Fruit fly (Drosophila melanogaster) whole organism, embryonic: ENCODE data around the gene CG5290.

Experiments used
- Adf1 ChIP-seq: fragments of 200-800 bp; sonication (Bioruptor generic); IDR thresholded peaks from 2 replicates; pipeline ENCODE4 v1.3.6; 2022; ENCODE audit warnings: missing biosample characterization, missing genetic modification characterization
- CG12769 ChIP-seq: fragments of 200-800 bp; sonication (Bioruptor generic); optimal IDR thresholded peaks from 2 replicates; lab custom pipeline; 2019; ENCODE audit warnings: missing biosample characterization, mild to moderate bottlenecking, missing genetic modification characterization, moderate library complexity
- CG14710 ChIP-seq: fragments of 200-800 bp; sonication (Bioruptor generic); optimal IDR thresholded peaks from 3 replicates; lab custom pipeline; 2019; ENCODE audit warnings: missing biosample characterization, mild to moderate bottlenecking, missing genetic modification characterization, moderate library complexity
- CG15479 ChIP-seq: fragments of 200-800 bp; sonication (Bioruptor generic); optimal IDR thresholded peaks from 3 replicates; lab custom pipeline; 2019; ENCODE audit warnings: missing biosample characterization, mild to moderate bottlenecking, missing genetic modification characterization, moderate library complexity
- CG16779 ChIP-seq: fragments of 200-800 bp; sonication (Bioruptor generic); IDR thresholded peaks from 2 replicates; pipeline ENCODE4 v1.3.6; 2022; ENCODE audit warnings: missing biosample characterization, missing genetic modification characterization
- CG1832 ChIP-seq: fragments of 200-800 bp; sonication (Bioruptor generic); optimal IDR thresholded peaks from 2 replicates; lab custom pipeline; 2017; ENCODE audit warnings: missing biosample characterization, mild to moderate bottlenecking, missing genetic modification characterization, inconsistent platforms
- CG18599 ChIP-seq: fragments of 200-800 bp; sonication (Bioruptor generic); optimal IDR thresholded peaks from 3 replicates; lab custom pipeline; 2017; ENCODE audit warnings: missing biosample characterization, missing genetic modification characterization, mild to moderate bottlenecking, moderate library complexity, missing genetic modification reagents
- CG32532 ChIP-seq: fragments of 200-800 bp; sonication (Bioruptor generic); IDR thresholded peaks from 2 replicates; pipeline ENCODE4 v1.3.6; 2022; ENCODE audit warnings: missing biosample characterization, missing genetic modification characterization
- CG3281 ChIP-seq: fragments of 200-800 bp; sonication (Bioruptor generic); optimal IDR thresholded peaks from 3 replicates; lab custom pipeline; 2017; ENCODE audit warnings: missing biosample characterization, mild to moderate bottlenecking, missing genetic modification characterization
- CG6272 ChIP-seq: fragments of 200-800 bp; sonication (Bioruptor generic); IDR thresholded peaks from 2 replicates; pipeline ENCODE4 v1.3.6; 2022; ENCODE audit warnings: missing biosample characterization, missing genetic modification characterization
- CG7372 ChIP-seq: fragments of 200-800 bp; sonication (Bioruptor generic); IDR thresholded peaks from 2 replicates; pipeline ENCODE4 v1.3.6; 2022; ENCODE audit warnings: missing biosample characterization, missing genetic modification characterization
- CG7928 ChIP-seq: fragments of 200-800 bp; sonication (Bioruptor generic); optimal IDR thresholded peaks from 2 replicates; lab custom pipeline; 2017; ENCODE audit warnings: missing biosample characterization, mild to moderate bottlenecking, missing genetic modification characterization
- CG7963 ChIP-seq: fragments of 200-800 bp; sonication (Bioruptor generic); IDR thresholded peaks from 3 replicates; pipeline ENCODE4 v1.3.6; 2022; ENCODE audit warnings: missing biosample characterization, missing genetic modification characterization; ENCODE audit not compliant: partially characterized antibody
- CG8290 ChIP-seq, 3 experiments: fragments of 200-800 bp; sonication (Bioruptor generic); optimal IDR thresholded peaks; 2 replicates each; lab custom pipeline; 2016 to 2019; ENCODE audit warnings: missing biosample characterization in 3 of 3, missing genetic modification characterization in 3 of 3, mild to moderate bottlenecking in 2 of 3, moderate library complexity in 1 of 3
- Dbx ChIP-seq: fragments of 200-800 bp; sonication (Bioruptor generic); IDR thresholded peaks from 3 replicates; pipeline ENCODE4 v1.3.6; 2022; ENCODE audit warnings: missing biosample characterization, missing genetic modification characterization
- Deaf1 ChIP-seq: fragments of 200-800 bp; optimal IDR thresholded peaks from 3 replicates; lab custom pipeline; 2019; ENCODE audit warnings: missing biosample characterization, mild to moderate bottlenecking, missing genetic modification characterization, moderate library complexity
- Dfd ChIP-seq, 2 experiments: fragments of >200 bp; optimal IDR thresholded peaks; 2 replicates each; lab custom pipeline; 2017; ENCODE audit warnings: missing biosample characterization in 2 of 2, missing genetic modification characterization in 2 of 2
- ERR ChIP-seq: fragments of 200-800 bp; sonication (Bioruptor generic); optimal IDR thresholded peaks from 2 replicates; lab custom pipeline; 2016; ENCODE audit warnings: missing biosample characterization, missing genetic modification characterization
- HLH54F ChIP-seq: fragments of 200-800 bp; sonication (Bioruptor generic); optimal IDR thresholded peaks from 3 replicates; lab custom pipeline; 2016; ENCODE audit warnings: missing biosample characterization, missing genetic modification characterization
- Hand ChIP-seq: fragments of 200-800 bp; sonication (Bioruptor generic); optimal IDR thresholded peaks from 2 replicates; lab custom pipeline; 2017; ENCODE audit warnings: mild to moderate bottlenecking, missing biosample characterization, missing genetic modification reagents, missing genetic modification characterization
- Hey ChIP-seq: fragments of 200-800 bp; sonication (Bioruptor generic); optimal IDR thresholded peaks from 3 replicates; lab custom pipeline; 2018; ENCODE audit warnings: missing biosample characterization, mild to moderate bottlenecking, missing genetic modification characterization
- Lpt ChIP-seq: fragments of >200 bp; optimal IDR thresholded peaks from 2 replicates; lab custom pipeline; 2018; ENCODE audit warnings: missing biosample characterization, missing genetic modification characterization
- MESR4 ChIP-seq: fragments of 200-800 bp; sonication (Bioruptor generic); optimal IDR thresholded peaks from 2 replicates; lab custom pipeline; 2018; ENCODE audit warnings: missing biosample characterization, mild to moderate bottlenecking, missing genetic modification characterization, moderate library complexity
- Med ChIP-seq: fragments of 200-800 bp; sonication (Bioruptor generic); peaks from one replicate; lab custom pipeline; 2016; ENCODE audit warnings: missing biosample characterization, missing genetic modification characterization, mild to moderate bottlenecking, inconsistent platforms, moderate library complexity
- Myb ChIP-seq: fragments of 200-800 bp; sonication (Bioruptor generic); optimal IDR thresholded peaks from 2 replicates; lab custom pipeline; 2016; ENCODE audit warnings: missing biosample characterization, missing genetic modification characterization
- Trl ChIP-seq, 3 experiments: fragments of >200 bp in 2 of 3; fragments of 200-800 bp in 1 of 3; sonication (Bioruptor generic) in 1 of 3; optimal IDR thresholded peaks; 2 replicates in 1 of 3; 3 replicates in 2 of 3; lab custom pipeline; 2016 to 2017; ENCODE audit warnings: missing biosample characterization in 1 of 3, missing genetic modification characterization in 1 of 3
- abd-A ChIP-seq: fragments of 200-800 bp; sonication (Bioruptor generic); optimal IDR thresholded peaks from 3 replicates; lab custom pipeline; 2019; ENCODE audit warnings: missing biosample characterization, mild to moderate bottlenecking, missing genetic modification characterization, moderate library complexity
- crol ChIP-seq: fragments of 200-800 bp; sonication (Bioruptor generic); IDR thresholded peaks from 2 replicates; pipeline ENCODE4 v1.3.6; 2022; ENCODE audit warnings: missing biosample characterization, missing genetic modification characterization
- cwo ChIP-seq: fragments of 200-800 bp; sonication (Bioruptor generic); optimal IDR thresholded peaks from 3 replicates; lab custom pipeline; 2017; ENCODE audit warnings: missing biosample characterization, missing genetic modification characterization, mild to moderate bottlenecking, moderate library complexity, missing genetic modification reagents
- dysf ChIP-seq: fragments of 200-800 bp; sonication (Bioruptor generic); IDR thresholded peaks from 3 replicates; pipeline ENCODE4 v1.3.6; 2022; ENCODE audit warnings: missing biosample characterization, missing genetic modification characterization
- ems ChIP-seq: fragments of 200-800 bp; sonication (Bioruptor generic); optimal IDR thresholded peaks from 3 replicates; lab custom pipeline; 2016; ENCODE audit warnings: missing biosample characterization, missing genetic modification characterization
- ftz-f1 ChIP-seq: fragments of 200-800 bp; sonication (Bioruptor generic); optimal IDR thresholded peaks from 2 replicates; lab custom pipeline; 2016; ENCODE audit warnings: missing biosample characterization, missing genetic modification characterization
- gcm2 ChIP-seq: fragments of 200-800 bp; sonication (Bioruptor generic); optimal IDR thresholded peaks from 2 replicates; lab custom pipeline; 2016; ENCODE audit warnings: missing biosample characterization, missing genetic modification characterization
- her ChIP-seq: fragments of 200-800 bp; sonication (Bioruptor generic); optimal IDR thresholded peaks from 2 replicates; lab custom pipeline; 2016; ENCODE audit warnings: missing biosample characterization, missing genetic modification characterization
- jing ChIP-seq: fragments of 200-800 bp; sonication (Bioruptor generic); optimal IDR thresholded peaks from 2 replicates; lab custom pipeline; 2018; ENCODE audit warnings: missing biosample characterization, mild to moderate bottlenecking, missing genetic modification characterization
- lab ChIP-seq: fragments of 200-800 bp; sonication (Bioruptor generic); optimal IDR thresholded peaks from 3 replicates; lab custom pipeline; 2017; ENCODE audit warnings: missing biosample characterization, missing genetic modification characterization, mild to moderate bottlenecking, moderate library complexity, missing genetic modification reagents
- nom ChIP-seq: fragments of 200-800 bp; sonication (Bioruptor generic); optimal IDR thresholded peaks from 2 replicates; lab custom pipeline; 2017; ENCODE audit warnings: missing biosample characterization, missing genetic modification characterization, mild to moderate bottlenecking, moderate library complexity, missing genetic modification reagents
- onecut ChIP-seq: fragments of 200-800 bp; sonication (Bioruptor generic); IDR thresholded peaks from 2 replicates; pipeline ENCODE4 v1.3.6; 2022; ENCODE audit warnings: missing biosample characterization, missing genetic modification characterization
- org-1 ChIP-seq: fragments of 200-800 bp; sonication (Bioruptor generic); optimal IDR thresholded peaks from 2 replicates; lab custom pipeline; 2017; ENCODE audit warnings: missing biosample characterization, missing genetic modification characterization
- phol ChIP-seq: fragments of 200-800 bp; sonication (Bioruptor generic); optimal IDR thresholded peaks from 3 replicates; lab custom pipeline; 2018; ENCODE audit warnings: missing biosample characterization, mild to moderate bottlenecking, missing genetic modification characterization, moderate library complexity
- ranshi ChIP-seq: fragments of 200-800 bp; sonication (Bioruptor generic); IDR thresholded peaks from 2 replicates; pipeline ENCODE4 v1.3.6; 2022; ENCODE audit warnings: missing biosample characterization, missing genetic modification characterization
- rib ChIP-seq: fragments of 200-800 bp; sonication (Bioruptor generic); IDR thresholded peaks from 2 replicates; pipeline ENCODE4 v1.3.6; 2022; ENCODE audit warnings: missing biosample characterization, missing genetic modification characterization
- scrt ChIP-seq: fragments of 200-800 bp; sonication (Bioruptor generic); optimal IDR thresholded peaks from 2 replicates; lab custom pipeline; 2018; ENCODE audit warnings: missing biosample characterization, mild to moderate bottlenecking, missing genetic modification characterization, moderate library complexity
- sens ChIP-seq: fragments of 200-800 bp; sonication (Bioruptor generic); peaks from one replicate; lab custom pipeline; 2016; ENCODE audit warnings: missing biosample characterization, missing genetic modification characterization
- sens-2 ChIP-seq: fragments of 200-800 bp; sonication (Bioruptor generic); IDR thresholded peaks from 2 replicates; pipeline ENCODE4 v1.3.6; 2022; ENCODE audit warnings: missing biosample characterization, missing genetic modification characterization
- sima ChIP-seq: fragments of 200-800 bp; sonication (Bioruptor generic); optimal IDR thresholded peaks from 2 replicates; lab custom pipeline; 2016; ENCODE audit warnings: missing biosample characterization, missing genetic modification characterization
- sob ChIP-seq: fragments of 200-800 bp; sonication (Bioruptor generic); IDR thresholded peaks from 2 replicates; pipeline ENCODE4 v1.3.6; 2022; ENCODE audit warnings: missing biosample characterization, missing genetic modification characterization
- stc ChIP-seq: fragments of 200-800 bp; sonication (Bioruptor generic); IDR thresholded peaks from 2 replicates; pipeline ENCODE4 v1.3.6; 2022; ENCODE audit warnings: missing biosample characterization, missing genetic modification characterization
- tio ChIP-seq: fragments of 200-800 bp; sonication (Bioruptor generic); optimal IDR thresholded peaks from 2 replicates; lab custom pipeline; 2017; ENCODE audit warnings: missing biosample characterization, missing genetic modification characterization, inconsistent platforms
- toy ChIP-seq: fragments of 200-800 bp; sonication (Bioruptor generic); IDR thresholded peaks from 2 replicates; pipeline ENCODE4 v1.3.6; 2022; ENCODE audit warnings: missing biosample characterization, missing genetic modification characterization

Gene CG5290

dm6 chr3L:17947296-17947713, 34.9 kb upstream of the CG5290 start:
- no peak for TF ChIP-seq ems (GFP tag; lab: Kevin White, UChicago)
- no peak for TF ChIP-seq her (GFP tag; lab: Kevin White, UChicago)
- no peak for TF ChIP-seq CG8290 (GFP tag; optimal IDR thresholded peaks at IDR 0.05; lab: Kevin White, UChicago)
- TF ChIP-seq CG8290 (tag; optimal IDR thresholded peaks at IDR 0.05; lab: Kevin White, UChicago), result peak in 1 of 2 experiments; percentile 1
- no peak for TF ChIP-seq CG7963 (GFP tag; lab: Robert Waterston, UW)
- TF ChIP-seq Myb (GFP tag; lab: Kevin White, UChicago), result no peak
- TF ChIP-seq CG12769 (tag; lab: Kevin White, UChicago), result peak; percentile 7
- TF ChIP-seq tio, result no peak
- peak; percentile 25; the same call in 1 of the 2 replicates for TF ChIP-seq sob (GFP tag; lab: Robert Waterston, UW)
- TF ChIP-seq lab (GFP tag; lab: Kevin White, UChicago), result peak; percentile 25
- TF ChIP-seq Dfd (GFP tag; optimal IDR thresholded peaks at IDR 0.05; lab: Kevin White, UChicago), result no peak
- peak; percentile 54; the same call in 1 of the 2 replicates for TF ChIP-seq crol (GFP tag; lab: Robert Waterston, UW)
- no peak for TF ChIP-seq HLH54F (GFP tag; lab: Kevin White, UChicago)
- peak; percentile 11 for TF ChIP-seq nom (GFP tag; lab: Kevin White, UChicago)
- TF ChIP-seq jing (GFP tag; lab: Kevin White, UChicago), result no peak
- no peak for TF ChIP-seq CG6272 (GFP tag; lab: Robert Waterston, UW)
- TF ChIP-seq rib (GFP tag; lab: Robert Waterston, UW), result 0 out of 2 replicates have a peak, but pooled peaks have one; percentile 37
- no peak for TF ChIP-seq Hand (GFP tag; lab: Kevin White, UChicago)
- peak; percentile 51 for TF ChIP-seq Med
- TF ChIP-seq onecut (GFP tag; lab: Robert Waterston, UW), result no peak
- TF ChIP-seq CG7928 (GFP tag; lab: Kevin White, UChicago), result no peak
- peak; percentile 33 for TF ChIP-seq cwo (GFP tag; lab: Kevin White, UChicago)
- TF ChIP-seq stc (GFP tag; lab: Robert Waterston, UW), result no peak
- TF ChIP-seq Trl (optimal IDR thresholded peaks at IDR 0.05; lab: Kevin White, UChicago), result peak in 1 of 2 experiments; percentile 7
- no peak for TF ChIP-seq Trl (GFP tag; optimal IDR thresholded peaks at IDR 0.05; lab: Kevin White, UChicago)
- TF ChIP-seq CG1832 (GFP tag; lab: Kevin White, UChicago), result peak; percentile 42
- TF ChIP-seq Lpt (GFP tag; lab: Kevin White, UChicago), result no peak
- TF ChIP-seq sens (GFP tag; lab: Kevin White, UChicago), result peak; percentile 51
- TF ChIP-seq CG16779 (GFP tag; lab: Robert Waterston, UW), result no peak
- TF ChIP-seq CG18599 (GFP tag; lab: Kevin White, UChicago), result peak; percentile 18
- TF ChIP-seq CG14710 (tag; lab: Kevin White, UChicago), result no peak
- no peak for TF ChIP-seq gcm2 (GFP tag; lab: Kevin White, UChicago)
- TF ChIP-seq dysf, result 0 out of 3 replicates have a peak, but pooled peaks have one; percentile 7
- TF ChIP-seq CG7372 (GFP tag; lab: Robert Waterston, UW), result 0 out of 2 replicates have a peak, but pooled peaks have one; percentile 26
- no peak for TF ChIP-seq MESR4
- TF ChIP-seq toy (GFP tag; lab: Robert Waterston, UW), result 0 out of 2 replicates have a peak, but pooled peaks have one; percentile 10
- 0 out of 3 replicates have a peak, but pooled peaks have one; percentile 9 for TF ChIP-seq Dbx (GFP tag; lab: Robert Waterston, UW)
- TF ChIP-seq Adf1 (GFP tag; lab: Robert Waterston, UW), result peak; percentile 61
- TF ChIP-seq ftz-f1 (GFP tag; lab: Kevin White, UChicago), result peak; percentile 56
- no peak for TF ChIP-seq ranshi (GFP tag; lab: Robert Waterston, UW)

dm6 chr3L:17946376-17946775, 34.0 kb upstream of the CG5290 start:
- TF ChIP-seq CG15479 (GFP tag; lab: Kevin White, UChicago), result no peak
- peak; percentile 75 for TF ChIP-seq abd-A
- TF ChIP-seq cwo (GFP tag; lab: Kevin White, UChicago), result peak; percentile 4
- no peak for TF ChIP-seq sima
- TF ChIP-seq scrt, result peak; percentile 45
- 0 out of 2 replicates have a peak, but pooled peaks have one; percentile 5 for TF ChIP-seq CG32532
- TF ChIP-seq phol (tag; lab: Kevin White, UChicago), result no peak
- TF ChIP-seq Hey, result peak; percentile 50
- peak; percentile 57 for TF ChIP-seq ftz-f1 (GFP tag; lab: Kevin White, UChicago)
- TF ChIP-seq Med, result peak; percentile 60
- peak; percentile 18 for TF ChIP-seq Deaf1 (tag; lab: Kevin White, UChicago)
- peak; percentile 71 for TF ChIP-seq ERR
- TF ChIP-seq org-1 (GFP tag; lab: Kevin White, UChicago), result no peak
- no peak for TF ChIP-seq sens-2 (GFP tag; lab: Robert Waterston, UW)
- TF ChIP-seq CG3281 (GFP tag; lab: Kevin White, UChicago), result peak; percentile 12
